Fruit fly (Drosophila melanogaster) whole organism, embryonic: ENCODE results near the gene RpS15Aa.
A peak's percentile ranks its signal among the peaks of the same experiment; 100 is the strongest.

Source experiments
- ATbp ChIP-seq: fragments of 200-800 bp; sonication (Bioruptor generic); optimal IDR thresholded peaks from 2 replicates; lab custom pipeline; 2017; ENCODE audit warnings: missing biosample characterization, mild to moderate bottlenecking, missing genetic modification characterization, missing genetic modification reagents
- Abd-B ChIP-seq: fragments of 200-800 bp; sonication (Bioruptor generic); optimal IDR thresholded peaks from 2 replicates; lab custom pipeline; 2018; ENCODE audit warnings: missing biosample characterization, mild to moderate bottlenecking, missing genetic modification characterization, moderate library complexity
- Blimp-1 ChIP-seq: fragments of 200-800 bp; sonication (Bioruptor generic); optimal IDR thresholded peaks from 3 replicates; lab custom pipeline; 2018; ENCODE audit warnings: missing biosample characterization, missing genetic modification characterization, mild to moderate bottlenecking, moderate library complexity, missing genetic modification reagents
- CG11398 ChIP-seq: fragments of 200-800 bp; sonication (Bioruptor generic); optimal IDR thresholded peaks from 2 replicates; lab custom pipeline; 2016; ENCODE audit warnings: missing biosample characterization, missing genetic modification characterization
- CG11560 ChIP-seq: fragments of 200-800 bp; sonication (Bioruptor generic); IDR thresholded peaks from 3 replicates; pipeline ENCODE4 v1.3.6; 2022; ENCODE audit warnings: missing biosample characterization, missing genetic modification characterization
- CG12659 ChIP-seq: fragments of 200-800 bp; sonication (Bioruptor generic); optimal IDR thresholded peaks from 3 replicates; lab custom pipeline; 2017; ENCODE audit warnings: mild to moderate bottlenecking, missing biosample characterization, missing genetic modification reagents, missing genetic modification characterization
- CG13775 ChIP-seq: fragments of 200-800 bp; sonication (Bioruptor generic); optimal IDR thresholded peaks from 3 replicates; lab custom pipeline; 2017; ENCODE audit warnings: missing biosample characterization, mild to moderate bottlenecking, missing genetic modification characterization
- CG13894 ChIP-seq: fragments of 200-800 bp; sonication (Bioruptor generic); optimal IDR thresholded peaks from 3 replicates; lab custom pipeline; 2018; ENCODE audit warnings: missing biosample characterization, mild to moderate bottlenecking, missing genetic modification characterization, moderate library complexity
- CG16863 ChIP-seq: fragments of 200-800 bp; sonication (Bioruptor generic); optimal IDR thresholded peaks from 3 replicates; lab custom pipeline; 2016; ENCODE audit warnings: missing biosample characterization, missing genetic modification characterization
- CG17328 ChIP-seq: fragments of 200-800 bp; sonication (Bioruptor generic); IDR thresholded peaks from 2 replicates; pipeline ENCODE4 v1.3.6; 2022; ENCODE audit warnings: missing biosample characterization, missing genetic modification characterization
- CG1792 ChIP-seq: fragments of 200-800 bp; sonication (Bioruptor generic); optimal IDR thresholded peaks from 2 replicates; lab custom pipeline; 2016; ENCODE audit warnings: missing biosample characterization, missing genetic modification characterization
- CG18619 ChIP-seq: fragments of 200-800 bp; sonication (Bioruptor generic); optimal IDR thresholded peaks from 3 replicates; lab custom pipeline; 2017; ENCODE audit warnings: missing biosample characterization, mild to moderate bottlenecking, missing genetic modification characterization
- CG2129 ChIP-seq: fragments of 200-800 bp; sonication (Bioruptor generic); IDR thresholded peaks from 2 replicates; pipeline ENCODE4 v1.3.6; 2022; ENCODE audit warnings: missing biosample characterization, missing genetic modification characterization; ENCODE audit not compliant: partially characterized antibody
- CG2678 ChIP-seq: fragments of 200-800 bp; sonication (Bioruptor generic); optimal IDR thresholded peaks from 3 replicates; lab custom pipeline; 2019; ENCODE audit warnings: missing biosample characterization, mild to moderate bottlenecking, missing genetic modification characterization, moderate library complexity
- CG2875 ChIP-seq: fragments of 200-800 bp; sonication (Bioruptor generic); optimal IDR thresholded peaks from 2 replicates; lab custom pipeline; 2017; ENCODE audit warnings: missing biosample characterization, mild to moderate bottlenecking, missing genetic modification characterization, missing genetic modification reagents
- CG30020 ChIP-seq: fragments of 200-800 bp; optimal IDR thresholded peaks from 2 replicates; lab custom pipeline; 2019; ENCODE audit warnings: missing biosample characterization, mild to moderate bottlenecking, missing genetic modification characterization, moderate library complexity
- CG34376 ChIP-seq: fragments of 200-800 bp; sonication (Bioruptor generic); optimal IDR thresholded peaks from 2 replicates; lab custom pipeline; 2018; ENCODE audit warnings: missing biosample characterization, mild to moderate bottlenecking, missing genetic modification characterization
- CG3838 ChIP-seq: fragments of 200-800 bp; sonication (Bioruptor generic); optimal IDR thresholded peaks from 3 replicates; lab custom pipeline; 2016; ENCODE audit warnings: missing biosample characterization, missing genetic modification characterization
- CG4730 ChIP-seq: fragments of 200-800 bp; sonication (Bioruptor generic); IDR thresholded peaks from 2 replicates; pipeline ENCODE4 v1.3.6; 2022; ENCODE audit warnings: missing biosample characterization, missing genetic modification characterization
- CkIIα-i1 ChIP-seq: fragments of 200-800 bp; sonication (Bioruptor generic); IDR thresholded peaks from 2 replicates; pipeline ENCODE4 v1.3.6; 2022; ENCODE audit warnings: missing biosample characterization, missing genetic modification characterization
- Doc3 ChIP-seq: fragments of 200-800 bp; sonication (Bioruptor generic); IDR thresholded peaks from 3 replicates; pipeline ENCODE4 v1.3.6; 2022; ENCODE audit warnings: missing biosample characterization, missing genetic modification characterization; ENCODE audit not compliant: partially characterized antibody
- Dref ChIP-seq: fragments of 200-800 bp; sonication (Bioruptor generic); IDR thresholded peaks from 2 replicates; pipeline ENCODE4 v1.3.6; 2022; ENCODE audit warnings: missing biosample characterization, missing genetic modification characterization
- E2f2 ChIP-seq: fragments of 200-800 bp; sonication (Bioruptor generic); IDR thresholded peaks from 2 replicates; pipeline ENCODE4 v1.3.6; 2022; ENCODE audit warnings: missing biosample characterization, missing genetic modification characterization
- Eip74EF ChIP-seq, 2 experiments: fragments of 200-800 bp in 1 of 2; fragments of >200 bp in 1 of 2; sonication (Bioruptor generic) in 1 of 2; optimal IDR thresholded peaks; 2 replicates each; lab custom pipeline; 2017 to 2019; ENCODE audit warnings: missing biosample characterization in 2 of 2, missing genetic modification characterization in 2 of 2, mild to moderate bottlenecking in 1 of 2, moderate library complexity in 1 of 2
- Elba2 ChIP-seq: fragments of 200-800 bp; sonication (Bioruptor generic); optimal IDR thresholded peaks from 3 replicates; lab custom pipeline; 2016; ENCODE audit warnings: missing biosample characterization, missing genetic modification characterization
- HHEX ChIP-seq: fragments of 200-800 bp; sonication (Bioruptor generic); optimal IDR thresholded peaks from 3 replicates; lab custom pipeline; 2017; ENCODE audit warnings: missing biosample characterization, mild to moderate bottlenecking, missing genetic modification characterization, missing genetic modification reagents
- Hr51 ChIP-seq, 2 experiments: fragments of 200-800 bp; sonication (Bioruptor generic); optimal IDR thresholded peaks; 2 replicates in 1 of 2; 3 replicates in 1 of 2; lab custom pipeline; 2016 to 2018; ENCODE audit warnings: missing biosample characterization in 2 of 2, missing genetic modification characterization in 2 of 2, mild to moderate bottlenecking in 1 of 2, moderate library complexity in 1 of 2
- Meics ChIP-seq: fragments of 200-800 bp; sonication (Bioruptor generic); optimal IDR thresholded peaks from 2 replicates; lab custom pipeline; 2017; ENCODE audit warnings: missing biosample characterization, mild to moderate bottlenecking, missing genetic modification characterization
- NC2α ChIP-seq: fragments of 200-800 bp; sonication (Bioruptor generic); optimal IDR thresholded peaks from 2 replicates; lab custom pipeline; 2016; ENCODE audit warnings: missing biosample characterization, missing genetic modification characterization
- Nf-YA ChIP-seq: fragments of 200-800 bp; sonication (Bioruptor generic); IDR thresholded peaks from 2 replicates; pipeline ENCODE4 v1.3.6; 2022; ENCODE audit warnings: missing biosample characterization, missing genetic modification characterization
- Pdp1 ChIP-seq, 2 experiments: fragments of 200-800 bp; sonication (Bioruptor generic); optimal IDR thresholded peaks; 3 replicates each; lab custom pipeline; 2016; ENCODE audit warnings: missing biosample characterization in 2 of 2, missing genetic modification characterization in 2 of 2, mild to moderate bottlenecking in 1 of 2, moderate library complexity in 1 of 2
- Sox100B ChIP-seq: fragments of 200-800 bp; sonication (Bioruptor generic); optimal IDR thresholded peaks from 3 replicates; lab custom pipeline; 2018; ENCODE audit warnings: missing biosample characterization, mild to moderate bottlenecking, missing genetic modification characterization
- Vsx1 ChIP-seq: fragments of 200-800 bp; sonication (Bioruptor generic); optimal IDR thresholded peaks from 2 replicates; lab custom pipeline; 2017; ENCODE audit warnings: missing biosample characterization, mild to moderate bottlenecking, missing genetic modification characterization, missing genetic modification reagents
- Xrp1 ChIP-seq: fragments of 200-800 bp; sonication (Bioruptor generic); IDR thresholded peaks from 2 replicates; pipeline ENCODE4 v1.3.6; 2022; ENCODE audit warnings: missing biosample characterization, missing genetic modification characterization
- bsh ChIP-seq, 2 experiments: fragments of 200-800 bp; sonication (Bioruptor generic); optimal IDR thresholded peaks; 2 replicates each; lab custom pipeline; 2017 to 2018; ENCODE audit warnings: mild to moderate bottlenecking in 2 of 2, missing biosample characterization in 2 of 2, missing genetic modification characterization in 2 of 2, moderate library complexity in 1 of 2
- btn ChIP-seq: fragments of 200-800 bp; sonication (Bioruptor generic); optimal IDR thresholded peaks from 2 replicates; lab custom pipeline; 2016; ENCODE audit warnings: missing biosample characterization, missing genetic modification characterization
- cato ChIP-seq: fragments of 200-800 bp; sonication (Bioruptor generic); optimal IDR thresholded peaks from 2 replicates; lab custom pipeline; 2016; ENCODE audit warnings: missing biosample characterization, missing genetic modification characterization, borderline replicate concordance
- chif ChIP-seq, 2 experiments: fragments of 200-800 bp; sonication (Bioruptor generic); optimal IDR thresholded peaks; 3 replicates each; lab custom pipeline; 2016; ENCODE audit warnings: missing biosample characterization in 2 of 2, missing genetic modification characterization in 2 of 2
- chn ChIP-seq: fragments of 200-800 bp; sonication (Bioruptor generic); optimal IDR thresholded peaks from 2 replicates; lab custom pipeline; 2016; ENCODE audit warnings: missing biosample characterization, missing genetic modification characterization
- croc ChIP-seq: fragments of 200-800 bp; sonication (Bioruptor generic); conservative IDR thresholded peaks from 3 replicates; pipeline ENCODE4 v1.3.6; 2022; ENCODE audit warnings: missing biosample characterization, missing genetic modification characterization
- cwo ChIP-seq: fragments of 200-800 bp; sonication (Bioruptor generic); optimal IDR thresholded peaks from 3 replicates; lab custom pipeline; 2017; ENCODE audit warnings: missing biosample characterization, missing genetic modification characterization, mild to moderate bottlenecking, moderate library complexity, missing genetic modification reagents
- dmrt99B ChIP-seq: fragments of 200-800 bp; sonication (Bioruptor generic); optimal IDR thresholded peaks from 2 replicates; lab custom pipeline; 2018; ENCODE audit warnings: missing biosample characterization, mild to moderate bottlenecking, missing genetic modification characterization, moderate library complexity
- emc ChIP-seq: fragments of 200-800 bp; sonication (Bioruptor generic); optimal IDR thresholded peaks from 2 replicates; lab custom pipeline; 2016; ENCODE audit warnings: missing biosample characterization, missing genetic modification characterization
- grau ChIP-seq: fragments of 200-800 bp; optimal IDR thresholded peaks from 3 replicates; lab custom pipeline; 2019; ENCODE audit warnings: missing biosample characterization, mild to moderate bottlenecking, missing genetic modification characterization, moderate library complexity
- ken ChIP-seq: fragments of 200-800 bp; sonication (Bioruptor generic); IDR thresholded peaks from 3 replicates; pipeline ENCODE4 v1.3.6; 2022; ENCODE audit warnings: missing biosample characterization, missing genetic modification characterization
- org-1 ChIP-seq: fragments of 200-800 bp; sonication (Bioruptor generic); optimal IDR thresholded peaks from 2 replicates; lab custom pipeline; 2017; ENCODE audit warnings: missing biosample characterization, missing genetic modification characterization
- ro ChIP-seq: fragments of 200-800 bp; sonication (Bioruptor generic); IDR thresholded peaks from 2 replicates; pipeline ENCODE4 v1.3.6; 2022; ENCODE audit warnings: missing biosample characterization, missing genetic modification characterization
- schlank ChIP-seq: fragments of 200-800 bp; sonication (Bioruptor generic); optimal IDR thresholded peaks from 2 replicates; lab custom pipeline; 2018; ENCODE audit warnings: missing biosample characterization, mild to moderate bottlenecking, missing genetic modification characterization
- so ChIP-seq: fragments of 200-800 bp; sonication (Bioruptor generic); IDR thresholded peaks from 3 replicates; pipeline ENCODE4 v1.3.6; 2022; ENCODE audit warnings: missing biosample characterization, missing genetic modification characterization
- tgo ChIP-seq: fragments of 200-800 bp; sonication (Bioruptor generic); IDR thresholded peaks from 3 replicates; pipeline ENCODE4 v1.3.6; 2022; ENCODE audit warnings: missing biosample characterization, missing genetic modification characterization

Gene RpS15Aa

DNA sequence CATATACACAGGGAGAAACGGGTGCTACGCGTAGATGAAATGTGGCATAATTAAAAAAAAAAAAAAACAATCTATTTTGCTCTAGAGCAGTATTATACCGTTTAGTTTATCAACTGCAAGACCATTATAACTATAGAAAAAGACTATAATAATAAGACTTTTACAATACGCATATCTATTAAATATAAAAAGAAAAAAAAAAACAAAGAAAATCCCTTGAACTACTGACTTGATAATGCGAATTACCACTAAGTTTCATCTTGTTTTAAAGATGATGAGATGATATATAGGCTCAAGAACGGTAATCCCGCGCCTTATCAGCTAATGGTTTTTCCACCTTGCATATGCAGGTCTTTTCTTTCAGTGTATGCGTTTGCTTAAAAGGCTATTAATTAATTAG lies 30.3 kb downstream of the RpS15Aa start (continued):
- no peak for TF ChIP-seq Doc3 (GFP tag; lab: Robert Waterston, UW)
- no peak for TF ChIP-seq ATbp (GFP tag; lab: Kevin White, UChicago)
- no peak for TF ChIP-seq cato (GFP tag; lab: Kevin White, UChicago)
- no peak for TF ChIP-seq Elba2
- TF ChIP-seq Xrp1 (GFP tag; lab: Robert Waterston, UW): peak; percentile 29; the same call in 1 of the 2 replicates
- TF ChIP-seq bsh (GFP tag; optimal IDR thresholded peaks at IDR 0.05; lab: Kevin White, UChicago): peak in 1 of 2 experiments; percentile 12
- TF ChIP-seq tgo (GFP tag; lab: Robert Waterston, UW): no peak
- TF ChIP-seq chn (GFP tag; lab: Kevin White, UChicago): no peak
- TF ChIP-seq croc (GFP tag; lab: Robert Waterston, UW): no peak
- TF ChIP-seq CG11398 (GFP tag; lab: Kevin White, UChicago): no peak
- no peak for TF ChIP-seq CG1792 (GFP tag; lab: Kevin White, UChicago)
- TF ChIP-seq CG18619: peak; percentile 43
- TF ChIP-seq Sox100B (GFP tag; lab: Kevin White, UChicago): peak; percentile 31
- TF ChIP-seq E2f2 (GFP tag; lab: Robert Waterston, UW): no peak
- no peak for TF ChIP-seq so
- no peak for TF ChIP-seq Abd-B (GFP tag; lab: Kevin White, UChicago)
- no peak for TF ChIP-seq CG4730
- no peak for TF ChIP-seq CG11560 (tag; lab: Robert Waterston, UW)
- no peak for TF ChIP-seq ro (GFP tag; lab: Robert Waterston, UW)
- TF ChIP-seq CG3838 (GFP tag; lab: Kevin White, UChicago): no peak
- no peak for TF ChIP-seq CG30020
- TF ChIP-seq CG2129 (GFP tag; lab: Robert Waterston, UW): no peak
- TF ChIP-seq cwo: peak; percentile 28
- TF ChIP-seq CG2875: peak; percentile 18
- TF ChIP-seq grau (tag; lab: Kevin White, UChicago): peak; percentile 38
- TF ChIP-seq CG13775: peak; percentile 42
- TF ChIP-seq Pdp1 (GFP tag; optimal IDR thresholded peaks at IDR 0.05; lab: Kevin White, UChicago): peak; percentile 1 to 8
- peak; percentile 66 for TF ChIP-seq CG2678 (tag; lab: Kevin White, UChicago)
- TF ChIP-seq CkIIα-i1 (GFP tag; lab: Robert Waterston, UW): no peak
- peak; percentile 33 for TF ChIP-seq org-1
- no peak for TF ChIP-seq Dref (GFP tag; lab: Robert Waterston, UW)
- TF ChIP-seq CG12659 (GFP tag; lab: Kevin White, UChicago): peak; percentile 13
- peak; percentile 38 for TF ChIP-seq Meics (GFP tag; lab: Kevin White, UChicago)
- no peak for TF ChIP-seq Nf-YA (GFP tag; lab: Robert Waterston, UW)
- 0 out of 2 replicates have a peak, but pooled peaks have one; percentile 19 for TF ChIP-seq CG17328 (GFP tag; lab: Robert Waterston, UW)
- no peak for TF ChIP-seq CG16863 (GFP tag; lab: Kevin White, UChicago)
- no peak for TF ChIP-seq CG13894 (tag; lab: Kevin White, UChicago)
- no peak for TF ChIP-seq Eip74EF (GFP tag; optimal IDR thresholded peaks at IDR 0.05; lab: Kevin White, UChicago)
- no peak for TF ChIP-seq CG34376 (GFP tag; lab: Kevin White, UChicago)
- no peak for TF ChIP-seq NC2α (GFP tag; lab: Kevin White, UChicago)
- TF ChIP-seq Vsx1 (GFP tag; lab: Kevin White, UChicago): no peak
- TF ChIP-seq HHEX (GFP tag; lab: Kevin White, UChicago): no peak
- no peak for TF ChIP-seq btn
- no peak for TF ChIP-seq schlank (tag; lab: Kevin White, UChicago)
- peak in 1 of 2 experiments; percentile 58 for TF ChIP-seq Hr51 (GFP tag; optimal IDR thresholded peaks at IDR 0.05; lab: Kevin White, UChicago)
- TF ChIP-seq dmrt99B (tag; lab: Kevin White, UChicago): peak; percentile 57
- TF ChIP-seq emc: no peak
- TF ChIP-seq Blimp-1 (GFP tag; lab: Kevin White, UChicago): peak; percentile 21
- TF ChIP-seq chif (GFP tag; optimal IDR thresholded peaks at IDR 0.05; lab: Kevin White, UChicago): no peak
- no peak for TF ChIP-seq ken
